Fruit fly (Drosophila melanogaster): ENCODE measurements around the gene Sfp84E.

Gene Sfp84E

dm6 chr3R:7981396-7981795, 1.3 kb upstream of the Sfp84E start (continued):
- TF ChIP-seq fd64A (GFP tag; optimal IDR thresholded peaks at IDR 0.05) (no peak), HmgZ (tag; optimal IDR thresholded peaks at IDR 0.05) (peak; percentile 8), trem (tag; optimal IDR thresholded peaks at IDR 0.05) (peak; percentile 15), inv (GFP tag; IDR thresholded peaks at IDR 0.05; ENCODE audit: partially characterized antibody) (no peak), CG2889 (GFP tag; IDR thresholded peaks at IDR 0.05) (no peak), H15 (GFP tag; IDR thresholded peaks at IDR 0.05) (no peak), z (GFP tag; IDR thresholded peaks at IDR 0.05) (no peak), Lhr (GFP tag; optimal IDR thresholded peaks at IDR 0.05) (peak; percentile 67), Opbp (GFP tag; IDR thresholded peaks at IDR 0.05; ENCODE audit: partially characterized antibody) (no peak), CG16813 (GFP tag; IDR thresholded peaks at IDR 0.05; ENCODE audit: partially characterized antibody) (0 out of 3 replicates have a peak, but pooled peaks have one; percentile 35), amos (GFP tag; IDR thresholded peaks at IDR 0.05; ENCODE audit: partially characterized antibody) (peak; percentile 65), CG8281 (tag; optimal IDR thresholded peaks at IDR 0.05) (no peak), CG9437 (GFP tag; optimal IDR thresholded peaks at IDR 0.05) (no peak), CG18262 (tag; optimal IDR thresholded peaks at IDR 0.05) (peak; percentile 22), CTCF (GFP tag; optimal IDR thresholded peaks at IDR 0.05) (peak; percentile 96), peb (GFP tag; IDR thresholded peaks at IDR 0.05) (no peak), CG7839 (tag; optimal IDR thresholded peaks at IDR 0.05) (peak; percentile 16), lov (optimal IDR thresholded peaks at IDR 0.05) (no peak), lov (GFP tag; IDR thresholded peaks at IDR 0.05) (no peak), insv (GFP tag; optimal IDR thresholded peaks at IDR 0.05) (no peak), sens (GFP tag) (peak; percentile 7), CG4360 (GFP tag; IDR thresholded peaks at IDR 0.05) (no peak), usp (GFP tag; optimal IDR thresholded peaks at IDR 0.05) (no peak), chm (GFP tag; IDR thresholded peaks at IDR 0.05) (no peak), zf30C (GFP tag; optimal IDR thresholded peaks at IDR 0.05) (no peak), CG1603 (tag; optimal IDR thresholded peaks at IDR 0.05) (peak; percentile 16), Doc3 (GFP tag; IDR thresholded peaks at IDR 0.05; ENCODE audit: partially characterized antibody) (no peak), Eip74EF (GFP tag; optimal IDR thresholded peaks at IDR 0.05) (no peak), ewg (GFP tag; optimal IDR thresholded peaks at IDR 0.05) (no peak), CG13287 (GFP tag; IDR thresholded peaks at IDR 0.05; ENCODE audit: partially characterized antibody) (peak; percentile 24; the same call in 1 of the 2 replicates), Sry-β (GFP tag; optimal IDR thresholded peaks at IDR 0.05) (no peak), Oaz (GFP tag; IDR thresholded peaks at IDR 0.05) (no peak), CoRest (tag; optimal IDR thresholded peaks at IDR 0.05) (peak; percentile 8), CG12659 (GFP tag; optimal IDR thresholded peaks at IDR 0.05) (no peak), H2.0 (GFP tag; IDR thresholded peaks at IDR 0.05) (no peak), CG10979 (tag; optimal IDR thresholded peaks at IDR 0.05) (peak; percentile 10), CG13296 (GFP tag; optimal IDR thresholded peaks at IDR 0.05) (no peak), jing (GFP tag; optimal IDR thresholded peaks at IDR 0.05) (no peak), Bdp1 (GFP tag; optimal IDR thresholded peaks at IDR 0.05) (no peak), exex (tag; optimal IDR thresholded peaks at IDR 0.05) (no peak), D19A (tag; optimal IDR thresholded peaks at IDR 0.05) (no peak), CG10267 (tag; optimal IDR thresholded peaks at IDR 0.05) (peak; percentile 3), sna (GFP tag; IDR thresholded peaks at IDR 0.05; ENCODE audit: partially characterized antibody) (no peak), luna (GFP tag; optimal IDR thresholded peaks at IDR 0.05) (no peak), Kr (GFP tag; optimal IDR thresholded peaks at IDR 0.05) (no peak), CG7271 (tag; optimal IDR thresholded peaks at IDR 0.05) (no peak), CG2116 (GFP tag; optimal IDR thresholded peaks at IDR 0.05) (no peak), CG15269 (tag; optimal IDR thresholded peaks at IDR 0.05) (no peak), bbx (GFP tag; IDR thresholded peaks at IDR 0.05; ENCODE audit: partially characterized antibody) (0 out of 2 replicates have a peak, but pooled peaks have one; percentile 8), CG42726 (GFP tag; IDR thresholded peaks at IDR 0.05; ENCODE audit: partially characterized antibody) (0 out of 2 replicates have a peak, but pooled peaks have one; percentile 25), h (optimal IDR thresholded peaks at IDR 0.05) (no peak)
